Worm (Caenorhabditis elegans) whole organism, L2 larva: ENCODE results near the gene ndub-3.

Experiments used
- C34F6.9 ChIP-seq: fragments of 150-350 bp; optimal IDR thresholded peaks from 2 replicates; lab custom pipeline; 2014; ENCODE audit warnings: missing biosample characterization, missing genetic modification characterization
- F13H6.1 ChIP-seq: sonication (generic microtip); optimal IDR thresholded peaks from 2 replicates; lab custom pipeline; 2016; ENCODE audit warnings: missing genetic modification characterization, missing compliant biosample characterization
- R02D3.7 ChIP-seq: fragments of 150-350 bp; optimal IDR thresholded peaks from 2 replicates; lab custom pipeline; 2014; ENCODE audit warnings: missing biosample characterization, missing genetic modification characterization
- Y55F3AM.14 ChIP-seq: fragments of 200-800 bp; sonication (Bioruptor generic); optimal IDR thresholded peaks from 2 replicates; lab custom pipeline; 2018; ENCODE audit warnings: mild to moderate bottlenecking, missing genetic modification characterization, missing compliant biosample characterization
- ZK546.5 ChIP-seq: sonication (generic microtip); optimal IDR thresholded peaks from 2 replicates; lab custom pipeline; 2017; ENCODE audit warnings: missing biosample characterization, missing genetic modification characterization
- alr-1 ChIP-seq: fragments of 150-350 bp; optimal IDR thresholded peaks from 2 replicates; lab custom pipeline; 2014; ENCODE audit warnings: missing biosample characterization, missing genetic modification characterization
- aly-2 ChIP-seq: fragments of 150-350 bp; optimal IDR thresholded peaks from 2 replicates; lab custom pipeline; 2014; ENCODE audit warnings: missing biosample characterization, missing genetic modification characterization
- ama-1 ChIP-seq: fragments of 150-350 bp; optimal IDR thresholded peaks from 2 replicates; lab custom pipeline; 2018; ENCODE audit warnings: inconsistent platforms
- blmp-1 ChIP-seq: sonication (generic microtip); optimal IDR thresholded peaks from 2 replicates; lab custom pipeline; 2017; ENCODE audit warnings: missing genetic modification characterization, mild to moderate bottlenecking, missing compliant biosample characterization, antibody characterized with exemption, moderate library complexity; ENCODE audit not compliant: insufficient read depth
- ceh-82 ChIP-seq: fragments of 150-350 bp; optimal IDR thresholded peaks from 2 replicates; lab custom pipeline; 2014; ENCODE audit warnings: missing biosample characterization, missing genetic modification characterization
- dmd-4 ChIP-seq: sonication (generic microtip); optimal IDR thresholded peaks from 2 replicates; lab custom pipeline; 2017; ENCODE audit warnings: missing biosample characterization, missing genetic modification characterization
- egl-27 ChIP-seq: sonication (generic microtip); optimal IDR thresholded peaks from 3 replicates; lab custom pipeline; 2017; ENCODE audit warnings: missing biosample characterization, missing genetic modification reagents, missing genetic modification characterization
- elt-1 ChIP-seq: fragments of 150-350 bp; optimal IDR thresholded peaks from 2 replicates; lab custom pipeline; 2014; ENCODE audit warnings: missing biosample characterization, missing genetic modification characterization
- fos-1 ChIP-seq: fragments of 150-350 bp; optimal IDR thresholded peaks from 2 replicates; lab custom pipeline; 2014; ENCODE audit warnings: missing biosample characterization, missing genetic modification characterization
- gmeb-1 ChIP-seq: fragments of 150-350 bp; optimal IDR thresholded peaks from 2 replicates; lab custom pipeline; 2014; ENCODE audit warnings: missing biosample characterization, missing genetic modification characterization
- lin-13 ChIP-seq: fragments of 150-350 bp; optimal IDR thresholded peaks from 2 replicates; lab custom pipeline; 2014; ENCODE audit warnings: missing biosample characterization, missing genetic modification reagents, missing genetic modification characterization
- lin-39 ChIP-seq: fragments of 150-350 bp; optimal IDR thresholded peaks from 2 replicates; lab custom pipeline; 2014; ENCODE audit warnings: missing biosample characterization, missing genetic modification reagents, missing genetic modification characterization
- lsy-2 ChIP-seq, 2 experiments: fragments of 150-350 bp in 1 of 2; sonication (generic microtip) in 1 of 2; optimal IDR thresholded peaks; 2 replicates each; lab custom pipeline; 2014 to 2017; ENCODE audit warnings: missing biosample characterization in 2 of 2, missing genetic modification characterization in 2 of 2
- mbf-1 ChIP-seq: sonication (generic microtip); optimal IDR thresholded peaks from 2 replicates; lab custom pipeline; 2017; ENCODE audit warnings: missing biosample characterization, missing genetic modification characterization
- mdl-1 ChIP-seq, 2 experiments: fragments of 150-350 bp in 1 of 2; sonication (generic microtip) in 1 of 2; optimal IDR thresholded peaks; 2 replicates each; lab custom pipeline; 2017; ENCODE audit warnings: missing biosample characterization in 2 of 2, missing genetic modification characterization in 2 of 2
- nhr-10 ChIP-seq: sonication (generic microtip); optimal IDR thresholded peaks from 2 replicates; lab custom pipeline; 2017; ENCODE audit warnings: missing biosample characterization, missing genetic modification characterization
- nhr-11 ChIP-seq: fragments of 150-350 bp; optimal IDR thresholded peaks from 2 replicates; lab custom pipeline; 2014; ENCODE audit warnings: missing biosample characterization, missing genetic modification characterization
- nhr-12 ChIP-seq: fragments of 150-350 bp; optimal IDR thresholded peaks from 2 replicates; lab custom pipeline; 2014; ENCODE audit warnings: missing biosample characterization, missing genetic modification characterization
- nhr-129 ChIP-seq: fragments of 150-350 bp; optimal IDR thresholded peaks from 2 replicates; lab custom pipeline; 2014; ENCODE audit warnings: missing biosample characterization, missing genetic modification characterization
- nhr-21 ChIP-seq: fragments of 150-350 bp; optimal IDR thresholded peaks from 2 replicates; lab custom pipeline; 2014; ENCODE audit warnings: missing biosample characterization, missing genetic modification characterization
- nhr-237 ChIP-seq: fragments of 150-350 bp; optimal IDR thresholded peaks from 2 replicates; lab custom pipeline; 2014; ENCODE audit warnings: missing biosample characterization, missing genetic modification characterization
- nhr-25 ChIP-seq: fragments of 150-350 bp; sonication (generic microtip); optimal IDR thresholded peaks from 3 replicates; lab custom pipeline; 2014; ENCODE audit warnings: missing biosample characterization, missing genetic modification characterization
- nhr-6 ChIP-seq: fragments of 150-350 bp; optimal IDR thresholded peaks from 2 replicates; lab custom pipeline; 2014; ENCODE audit warnings: missing biosample characterization, missing genetic modification characterization
- sem-4 ChIP-seq: fragments of 150-350 bp; optimal IDR thresholded peaks from 2 replicates; lab custom pipeline; 2014; ENCODE audit warnings: missing biosample characterization, missing genetic modification reagents, missing genetic modification characterization
- sma-3 ChIP-seq: sonication (generic microtip); optimal IDR thresholded peaks from 2 replicates; lab custom pipeline; 2016; ENCODE audit warnings: missing genetic modification reagents, missing genetic modification characterization, missing compliant biosample characterization
- sma-9 ChIP-seq, 2 experiments: fragments of 150-350 bp in 1 of 2; sonication (generic microtip) in 1 of 2; optimal IDR thresholded peaks; 2 replicates each; lab custom pipeline; 2014 to 2016; ENCODE audit warnings: missing genetic modification characterization in 2 of 2, mild to moderate bottlenecking in 1 of 2, missing biosample characterization in 1 of 2, missing compliant biosample characterization in 1 of 2, missing genetic modification reagents in 1 of 2, moderate library complexity in 1 of 2
- unc-39 ChIP-seq: fragments of 150-350 bp; optimal IDR thresholded peaks from 2 replicates; lab custom pipeline; 2014; ENCODE audit warnings: missing biosample characterization, missing genetic modification characterization
- unc-55 ChIP-seq: fragments of 150-350 bp; sonication (generic microtip); optimal IDR thresholded peaks from 3 replicates; lab custom pipeline; 2014; ENCODE audit warnings: missing biosample characterization, missing genetic modification reagents, missing genetic modification characterization
- ztf-1 ChIP-seq: fragments of 200-800 bp; sonication (Bioruptor generic); conservative IDR thresholded peaks from 2 replicates; pipeline ENCODE4 v1.3.6; 2022; ENCODE audit warnings: missing genetic modification characterization, missing compliant biosample characterization
- ztf-11 ChIP-seq: sonication (generic microtip); optimal IDR thresholded peaks from 2 replicates; lab custom pipeline; 2017; ENCODE audit warnings: missing biosample characterization, missing genetic modification characterization
- ztf-4 ChIP-seq: fragments of 150-350 bp; optimal IDR thresholded peaks from 2 replicates; lab custom pipeline; 2014; ENCODE audit warnings: missing biosample characterization, missing genetic modification characterization

Gene ndub-3

DNA sequence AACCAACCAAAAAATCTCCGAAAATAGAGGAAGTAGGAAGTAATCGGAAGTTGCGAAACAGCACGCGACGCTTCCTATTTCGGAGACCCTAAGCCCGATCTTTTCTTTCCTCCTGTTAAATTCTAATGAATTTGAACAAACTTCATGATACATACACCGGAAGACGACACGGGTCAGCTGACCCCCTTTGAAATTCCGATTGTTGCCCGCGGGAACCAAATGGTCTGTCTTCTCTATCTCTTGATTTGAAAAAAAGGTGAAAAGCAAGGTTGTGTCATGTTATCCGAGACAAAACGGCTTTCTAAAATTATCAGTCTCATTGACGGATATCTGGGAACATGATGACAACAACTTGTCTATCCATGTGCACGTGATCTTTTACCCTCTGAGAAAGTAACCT, 5.6 kb downstream of the ndub-3 start:
- TF ChIP-seq ama-1 = peak; percentile 4
- TF ChIP-seq F13H6.1 (tag; lab: Kevin White, UChicago) = peak; percentile 65
- TF ChIP-seq sma-9 (GFP tag; optimal IDR thresholded peaks at IDR 0.05; lab: Kevin White, UChicago) = peak; percentile 61
- no peak for TF ChIP-seq sma-9 (tag; optimal IDR thresholded peaks at IDR 0.05; lab: Kevin White, UChicago)
- TF ChIP-seq C34F6.9 (tag; lab: Kevin White, UChicago) = peak; percentile 22
- no peak for TF ChIP-seq nhr-21 (tag; lab: Kevin White, UChicago)
- peak; percentile 77 for TF ChIP-seq nhr-129
- peak in 1 of 2 experiments; percentile 20 for TF ChIP-seq lsy-2 (tag; optimal IDR thresholded peaks at IDR 0.05; lab: Kevin White, UChicago)
- no peak for TF ChIP-seq gmeb-1 (tag; lab: Kevin White, UChicago)
- TF ChIP-seq, all 48 proteins: peak for 6

DNA sequence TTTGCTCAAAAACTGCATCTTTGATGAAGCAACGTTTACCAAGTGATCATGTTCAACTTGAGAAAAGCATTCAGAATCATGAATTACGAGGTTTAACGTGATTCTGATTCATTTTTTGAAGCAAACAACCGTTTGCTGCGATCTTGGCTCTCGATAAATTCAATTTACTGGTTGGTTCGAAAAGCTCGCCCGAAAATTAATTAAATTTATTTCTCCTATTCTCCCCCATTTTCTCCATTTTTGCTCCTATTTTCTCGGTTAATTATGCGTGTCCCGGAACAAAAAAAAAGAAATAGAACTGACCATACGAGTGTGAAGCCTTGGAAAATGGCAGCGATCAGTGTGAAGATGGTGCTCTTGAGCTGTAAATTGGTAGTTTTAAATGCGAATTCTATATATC, 7.8 kb downstream of the ndub-3 start:
- TF ChIP-seq nhr-12 (tag; lab: Kevin White, UChicago) (no peak), lin-39 (tag; lab: Kevin White, UChicago) (no peak), ZK546.5 (no peak), ztf-11 (no peak), nhr-129 (no peak), ztf-1 (GFP tag; lab: Robert Waterston, UW) (no peak), ceh-82 (tag; lab: Kevin White, UChicago) (no peak), aly-2 (no peak), sem-4 (tag; lab: Kevin White, UChicago) (no peak), nhr-25 (no peak), alr-1 (tag; lab: Kevin White, UChicago) (no peak), nhr-10 (no peak), nhr-11 (tag; lab: Kevin White, UChicago) (no peak), unc-39 (tag; lab: Kevin White, UChicago) (no peak), blmp-1 (tag; lab: Kevin White, UChicago) (no peak), sma-3 (GFP tag; lab: Kevin White, UChicago) (no peak), dmd-4 (tag; lab: Kevin White, UChicago) (no peak)

DNA sequence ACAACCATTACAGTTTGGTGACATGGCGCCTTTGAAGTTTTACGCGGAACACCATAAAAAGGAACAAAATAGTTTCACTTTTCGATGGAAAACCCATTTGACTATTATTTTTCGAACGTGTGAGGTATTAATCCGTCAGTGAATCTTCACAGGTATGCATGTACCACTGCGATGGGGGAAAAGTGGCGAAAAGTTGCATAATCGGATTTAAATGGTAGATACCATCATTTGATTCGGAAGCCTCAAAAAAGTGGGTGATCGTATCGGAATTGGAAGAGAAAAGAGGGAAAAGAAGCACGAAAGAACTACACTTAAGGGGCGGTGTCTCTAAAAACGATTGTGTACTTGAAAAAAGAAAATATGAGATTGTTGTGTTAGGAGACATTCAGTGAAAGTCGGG, 11.0 kb downstream of the ndub-3 start:
- peak; percentile 22 for TF ChIP-seq elt-1 (tag; lab: Kevin White, UChicago)
- no peak for TF ChIP-seq egl-27 (tag; lab: Kevin White, UChicago)
- TF ChIP-seq, all 48 proteins: peak for 1

DNA sequence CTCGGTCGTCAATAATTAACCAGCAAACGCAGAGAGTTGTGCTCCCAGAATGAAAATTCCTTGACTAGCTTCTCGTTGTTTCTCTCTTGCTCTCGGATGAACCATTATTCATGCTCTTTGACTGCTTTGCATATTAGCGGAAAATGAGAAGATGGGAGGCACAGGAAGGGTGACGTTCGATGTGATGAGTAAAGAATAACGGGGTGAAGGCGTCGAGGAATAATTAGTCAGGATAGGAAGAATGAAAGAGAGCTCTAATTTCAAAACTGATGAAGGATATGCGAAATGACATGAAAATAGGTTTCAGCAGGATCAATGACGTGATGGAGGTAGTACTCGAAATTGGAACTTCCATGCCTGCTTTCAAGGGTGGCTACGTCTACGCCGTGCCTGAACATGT, 13.4 kb downstream of the ndub-3 start:
- TF ChIP-seq lsy-2 (tag; optimal IDR thresholded peaks at IDR 0.05; lab: Kevin White, UChicago) (no peak), nhr-11 (tag; lab: Kevin White, UChicago) (no peak), aly-2 (no peak), fos-1 (tag; lab: Kevin White, UChicago) (no peak), mbf-1 (no peak), unc-55 (GFP tag; lab: Kevin White, UChicago) (no peak), mdl-1 (tag; optimal IDR thresholded peaks at IDR 0.05; lab: Kevin White, UChicago) (no peak), nhr-10 (no peak)

DNA sequence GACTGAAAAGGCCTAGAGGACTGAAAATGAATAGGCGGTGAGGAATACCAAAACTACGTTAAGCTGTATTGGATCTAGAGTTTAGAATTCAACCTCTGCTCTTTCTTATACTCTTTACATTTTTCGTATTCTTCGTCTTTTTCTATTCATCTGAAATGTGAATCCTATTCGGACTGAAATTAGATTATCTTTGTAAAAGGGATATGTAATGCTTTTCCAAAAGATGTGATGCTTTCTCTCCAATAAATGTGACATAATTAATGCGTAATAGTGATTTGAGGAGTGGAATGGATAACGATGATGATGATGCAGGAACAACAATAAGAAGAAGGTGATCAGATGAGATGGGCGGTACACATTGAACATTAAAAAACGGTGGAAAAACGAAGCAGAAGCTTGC, 16.1 kb downstream of the ndub-3 start:
- no peak for TF ChIP-seq mdl-1 (tag; optimal IDR thresholded peaks at IDR 0.05; lab: Kevin White, UChicago)
- no peak for TF ChIP-seq ztf-4
- TF ChIP-seq F13H6.1 (tag; lab: Kevin White, UChicago) = no peak
- TF ChIP-seq lsy-2 (tag; optimal IDR thresholded peaks at IDR 0.05; lab: Kevin White, UChicago) = no peak
- TF ChIP-seq mbf-1 = no peak
- TF ChIP-seq lin-13 (GFP tag; lab: Kevin White, UChicago) = no peak
- no peak for TF ChIP-seq aly-2
- no peak for TF ChIP-seq nhr-6
- no peak for TF ChIP-seq gmeb-1 (tag; lab: Kevin White, UChicago)
- no peak for TF ChIP-seq sem-4 (tag; lab: Kevin White, UChicago)
- no peak for TF ChIP-seq R02D3.7 (tag; lab: Kevin White, UChicago)
- no peak for TF ChIP-seq nhr-237
- no peak for TF ChIP-seq ztf-11
- TF ChIP-seq ztf-1 (GFP tag; lab: Robert Waterston, UW) = no peak
- TF ChIP-seq Y55F3AM.14 = no peak
- TF ChIP-seq ZK546.5 = no peak
- TF ChIP-seq nhr-129 = no peak
- TF ChIP-seq nhr-25 = no peak
- TF ChIP-seq nhr-10 = no peak
- no peak for TF ChIP-seq alr-1 (tag; lab: Kevin White, UChicago)
